Fruit fly (Drosophila melanogaster) whole organism, embryonic: ENCODE measurements around the gene CG14356.

Source experiments
- Adf1 ChIP-seq: fragments of 200-800 bp; sonication (Bioruptor generic); IDR thresholded peaks from 2 replicates; pipeline ENCODE4 v1.3.6; 2022; ENCODE audit warnings: missing biosample characterization, missing genetic modification characterization
- Atf3 ChIP-seq: fragments of 200-800 bp; sonication (Bioruptor generic); optimal IDR thresholded peaks from 3 replicates; lab custom pipeline; 2016; ENCODE audit warnings: missing biosample characterization, missing genetic modification characterization
- CG11398 ChIP-seq: fragments of 200-800 bp; sonication (Bioruptor generic); optimal IDR thresholded peaks from 2 replicates; lab custom pipeline; 2016; ENCODE audit warnings: missing biosample characterization, missing genetic modification characterization
- CG13624 ChIP-seq: fragments of 200-800 bp; sonication (Bioruptor generic); optimal IDR thresholded peaks from 2 replicates; lab custom pipeline; 2016; ENCODE audit warnings: missing biosample characterization, missing genetic modification characterization
- CG13894 ChIP-seq: fragments of 200-800 bp; sonication (Bioruptor generic); optimal IDR thresholded peaks from 3 replicates; lab custom pipeline; 2018; ENCODE audit warnings: missing biosample characterization, mild to moderate bottlenecking, missing genetic modification characterization, moderate library complexity
- CG14860 ChIP-seq: fragments of 200-800 bp; sonication (Bioruptor generic); IDR thresholded peaks from 3 replicates; pipeline ENCODE4 v1.3.6; 2022; ENCODE audit warnings: missing biosample characterization, missing genetic modification characterization; ENCODE audit not compliant: partially characterized antibody
- CG14965 ChIP-seq: fragments of 200-800 bp; sonication (Bioruptor generic); optimal IDR thresholded peaks from 2 replicates; lab custom pipeline; 2016; ENCODE audit warnings: missing biosample characterization, missing genetic modification characterization, borderline replicate concordance
- CG17361 ChIP-seq: fragments of 200-800 bp; sonication (Bioruptor generic); IDR thresholded peaks from 3 replicates; pipeline ENCODE4 v1.3.6; 2022; ENCODE audit warnings: missing biosample characterization, missing genetic modification characterization
- CG17568 ChIP-seq: fragments of 200-800 bp; sonication (Bioruptor generic); optimal IDR thresholded peaks from 2 replicates; lab custom pipeline; 2018; ENCODE audit warnings: missing biosample characterization, mild to moderate bottlenecking, missing genetic modification characterization, moderate library complexity
- CG18619 ChIP-seq: fragments of 200-800 bp; sonication (Bioruptor generic); optimal IDR thresholded peaks from 3 replicates; lab custom pipeline; 2017; ENCODE audit warnings: missing biosample characterization, mild to moderate bottlenecking, missing genetic modification characterization
- CG18764 ChIP-seq: fragments of 200-800 bp; sonication (Bioruptor generic); optimal IDR thresholded peaks from 3 replicates; lab custom pipeline; 2016; ENCODE audit warnings: missing biosample characterization, missing genetic modification characterization
- CG2678 ChIP-seq: fragments of 200-800 bp; sonication (Bioruptor generic); optimal IDR thresholded peaks from 3 replicates; lab custom pipeline; 2019; ENCODE audit warnings: missing biosample characterization, mild to moderate bottlenecking, missing genetic modification characterization, moderate library complexity
- CG2712 ChIP-seq: fragments of 200-800 bp; optimal IDR thresholded peaks from 3 replicates; lab custom pipeline; 2019; ENCODE audit warnings: missing biosample characterization, mild to moderate bottlenecking, missing genetic modification characterization, moderate library complexity
- CG31388 ChIP-seq: fragments of 200-800 bp; sonication (Bioruptor generic); optimal IDR thresholded peaks from 2 replicates; lab custom pipeline; 2016; ENCODE audit warnings: missing biosample characterization, missing genetic modification characterization
- CG3838 ChIP-seq: fragments of 200-800 bp; sonication (Bioruptor generic); optimal IDR thresholded peaks from 3 replicates; lab custom pipeline; 2016; ENCODE audit warnings: missing biosample characterization, missing genetic modification characterization
- CG5245 ChIP-seq: fragments of 200-800 bp; sonication (Bioruptor generic); optimal IDR thresholded peaks from 3 replicates; lab custom pipeline; 2016; ENCODE audit warnings: missing biosample characterization, missing genetic modification characterization
- CG6683 ChIP-seq: fragments of 200-800 bp; sonication (Bioruptor generic); optimal IDR thresholded peaks from 2 replicates; lab custom pipeline; 2017; ENCODE audit warnings: missing biosample characterization, mild to moderate bottlenecking, missing genetic modification characterization, missing genetic modification reagents
- CG8924 ChIP-seq: fragments of 200-800 bp; optimal IDR thresholded peaks from 3 replicates; lab custom pipeline; 2019; ENCODE audit warnings: missing biosample characterization, mild to moderate bottlenecking, missing genetic modification characterization, moderate library complexity
- Drgx ChIP-seq: fragments of 200-800 bp; sonication (Bioruptor generic); IDR thresholded peaks from 2 replicates; pipeline ENCODE4 v1.3.6; 2022; ENCODE audit warnings: missing biosample characterization, missing genetic modification characterization
- Eip74EF ChIP-seq, 2 experiments: fragments of 200-800 bp in 1 of 2; fragments of >200 bp in 1 of 2; sonication (Bioruptor generic) in 1 of 2; optimal IDR thresholded peaks; 2 replicates each; lab custom pipeline; 2017 to 2019; ENCODE audit warnings: missing biosample characterization in 2 of 2, missing genetic modification characterization in 2 of 2, mild to moderate bottlenecking in 1 of 2, moderate library complexity in 1 of 2
- HLH3B ChIP-seq: fragments of 200-800 bp; sonication (Bioruptor generic); IDR thresholded peaks from 2 replicates; pipeline ENCODE4 v1.3.6; 2022; ENCODE audit warnings: missing biosample characterization, missing genetic modification characterization
- Jarid2 ChIP-seq: fragments of 200-800 bp; sonication (Bioruptor generic); optimal IDR thresholded peaks from 3 replicates; lab custom pipeline; 2017; ENCODE audit warnings: mild to moderate bottlenecking, missing biosample characterization, missing genetic modification reagents, missing genetic modification characterization
- MTF-1 ChIP-seq: fragments of 200-800 bp; sonication (Bioruptor generic); optimal IDR thresholded peaks from 2 replicates; lab custom pipeline; 2018; ENCODE audit warnings: missing biosample characterization, mild to moderate bottlenecking, missing genetic modification characterization, borderline replicate concordance
- Med ChIP-seq: fragments of 200-800 bp; sonication (Bioruptor generic); peaks from one replicate; lab custom pipeline; 2016; ENCODE audit warnings: missing biosample characterization, missing genetic modification characterization, mild to moderate bottlenecking, inconsistent platforms, moderate library complexity
- Oli ChIP-seq: fragments of 200-800 bp; sonication (Bioruptor generic); optimal IDR thresholded peaks from 2 replicates; lab custom pipeline; 2018; ENCODE audit warnings: missing biosample characterization, mild to moderate bottlenecking, missing genetic modification characterization, moderate library complexity
- Sox100B ChIP-seq: fragments of 200-800 bp; sonication (Bioruptor generic); optimal IDR thresholded peaks from 3 replicates; lab custom pipeline; 2018; ENCODE audit warnings: missing biosample characterization, mild to moderate bottlenecking, missing genetic modification characterization
- Sry-δ ChIP-seq: fragments of 200-800 bp; sonication (Bioruptor generic); optimal IDR thresholded peaks from 2 replicates; lab custom pipeline; 2016; ENCODE audit warnings: missing biosample characterization, missing genetic modification characterization
- YL-1 ChIP-seq: fragments of 200-800 bp; sonication (Bioruptor generic); optimal IDR thresholded peaks from 3 replicates; lab custom pipeline; 2017; ENCODE audit warnings: missing biosample characterization, mild to moderate bottlenecking, missing genetic modification characterization
- al ChIP-seq: fragments of 200-800 bp; sonication (Bioruptor generic); IDR thresholded peaks from 2 replicates; pipeline ENCODE4 v1.3.6; 2022; ENCODE audit warnings: missing biosample characterization, missing genetic modification characterization
- br ChIP-seq: fragments of >200 bp; optimal IDR thresholded peaks from 2 replicates; lab custom pipeline; 2017
- bsh ChIP-seq, 2 experiments: fragments of 200-800 bp; sonication (Bioruptor generic); optimal IDR thresholded peaks; 2 replicates each; lab custom pipeline; 2017 to 2018; ENCODE audit warnings: mild to moderate bottlenecking in 2 of 2, missing biosample characterization in 2 of 2, missing genetic modification characterization in 2 of 2, moderate library complexity in 1 of 2
- cad ChIP-seq: fragments of >200 bp; optimal IDR thresholded peaks from 2 replicates; lab custom pipeline; 2017; ENCODE audit warnings: missing biosample characterization, missing genetic modification characterization
- cwo ChIP-seq: fragments of 200-800 bp; sonication (Bioruptor generic); optimal IDR thresholded peaks from 3 replicates; lab custom pipeline; 2017; ENCODE audit warnings: missing biosample characterization, missing genetic modification characterization, mild to moderate bottlenecking, moderate library complexity, missing genetic modification reagents
- eve ChIP-seq, 2 experiments: fragments of >200 bp; optimal IDR thresholded peaks; 2 replicates each; lab custom pipeline; 2017; ENCODE audit warnings: missing biosample characterization in 2 of 2, missing genetic modification characterization in 2 of 2
- her ChIP-seq: fragments of 200-800 bp; sonication (Bioruptor generic); optimal IDR thresholded peaks from 2 replicates; lab custom pipeline; 2016; ENCODE audit warnings: missing biosample characterization, missing genetic modification characterization
- ken ChIP-seq: fragments of 200-800 bp; sonication (Bioruptor generic); IDR thresholded peaks from 3 replicates; pipeline ENCODE4 v1.3.6; 2022; ENCODE audit warnings: missing biosample characterization, missing genetic modification characterization
- maf-S ChIP-seq: fragments of 200-800 bp; sonication (Bioruptor generic); optimal IDR thresholded peaks from 2 replicates; lab custom pipeline; 2016; ENCODE audit warnings: missing biosample characterization, missing genetic modification characterization
- pan ChIP-seq, 4 experiments: fragments of >200 bp in 3 of 4; fragments of 200-800 bp in 1 of 4; sonication (Bioruptor generic) in 1 of 4; optimal IDR thresholded peaks in 3 of 4; IDR thresholded peaks in 1 of 4; 2 replicates each; pipeline versions ENCODE4 v1.3.6 to Lab custom; 2017 to 2022; ENCODE audit warnings: missing biosample characterization in 2 of 4, missing genetic modification characterization in 2 of 4, mixed read lengths in 1 of 4
- pzg ChIP-seq: fragments of 200-800 bp; sonication (Bioruptor generic); optimal IDR thresholded peaks from 3 replicates; lab custom pipeline; 2018; ENCODE audit warnings: missing biosample characterization, mild to moderate bottlenecking, missing genetic modification characterization, moderate library complexity
- row ChIP-seq: fragments of 200-800 bp; sonication (Bioruptor generic); IDR thresholded peaks from 3 replicates; pipeline ENCODE4 v1.3.6; 2022; ENCODE audit warnings: missing biosample characterization, missing genetic modification characterization
- sc ChIP-seq, 3 experiments: fragments of >200 bp in 2 of 3; fragments of 200-800 bp in 1 of 3; sonication (Bioruptor generic) in 1 of 3; optimal IDR thresholded peaks; 2 replicates in 2 of 3; 3 replicates in 1 of 3; lab custom pipeline; 2017; ENCODE audit warnings: mild to moderate bottlenecking in 1 of 3, missing biosample characterization in 1 of 3, missing genetic modification characterization in 1 of 3, missing genetic modification reagents in 1 of 3
- slp2 ChIP-seq: fragments of 200-800 bp; sonication (Bioruptor generic); optimal IDR thresholded peaks from 2 replicates; lab custom pipeline; 2016; ENCODE audit warnings: missing biosample characterization, missing genetic modification characterization
- so ChIP-seq: fragments of 200-800 bp; sonication (Bioruptor generic); IDR thresholded peaks from 3 replicates; pipeline ENCODE4 v1.3.6; 2022; ENCODE audit warnings: missing biosample characterization, missing genetic modification characterization
- stwl ChIP-seq: fragments of 200-800 bp; sonication (Bioruptor generic); optimal IDR thresholded peaks from 3 replicates; lab custom pipeline; 2018; ENCODE audit warnings: missing biosample characterization, mild to moderate bottlenecking, missing genetic modification characterization, moderate library complexity
- unc-4 ChIP-seq: fragments of 200-800 bp; sonication (Bioruptor generic); IDR thresholded peaks from 2 replicates; pipeline ENCODE4 v1.3.6; 2022; ENCODE audit warnings: missing biosample characterization, missing genetic modification characterization; ENCODE audit not compliant: partially characterized antibody
- unpg ChIP-seq: fragments of 200-800 bp; sonication (Bioruptor generic); optimal IDR thresholded peaks from 3 replicates; lab custom pipeline; 2018; ENCODE audit warnings: missing biosample characterization, mild to moderate bottlenecking, missing genetic modification characterization, moderate library complexity

The CG14356 gene

DNA sequence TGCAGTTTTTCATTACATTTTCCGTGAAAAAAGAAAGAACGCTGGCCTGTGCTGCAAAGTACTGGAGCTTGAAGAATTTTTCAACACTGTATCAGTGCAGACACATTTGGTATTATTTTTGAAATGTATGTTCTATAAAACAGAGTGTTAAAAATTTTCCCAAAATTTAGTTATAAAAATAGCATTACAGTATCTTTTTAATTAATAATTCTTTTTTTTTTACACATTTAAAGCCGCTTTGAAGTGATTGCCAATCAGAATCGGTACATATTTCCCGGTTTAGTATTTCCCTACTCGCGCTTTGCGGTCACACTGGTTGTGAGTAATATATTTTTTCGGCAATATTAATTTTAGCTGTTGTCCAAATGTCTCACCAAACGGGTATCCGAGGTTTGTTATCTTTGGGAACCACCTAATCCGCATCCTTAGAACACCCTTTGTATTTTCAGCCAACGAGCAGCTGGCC, 9.5 kb downstream of the CG14356 start, which contains the start of the genes Abi and twf (continued):
- TF ChIP-seq Med (GFP tag; lab: Kevin White, UChicago), result peak; percentile 91
- TF ChIP-seq so, result no peak
- TF ChIP-seq pan (optimal IDR thresholded peaks at IDR 0.05; lab: Kevin White, UChicago), result no peak
- peak in 1 of 2 experiments; percentile 77 for TF ChIP-seq pan (GFP tag; optimal IDR thresholded peaks at IDR 0.05 in 1 of 2, IDR thresholded peaks at IDR 0.05 in 1 of 2)
- peak; percentile 45 for TF ChIP-seq HLH3B (GFP tag; lab: Robert Waterston, UW)
- no peak for TF ChIP-seq br (lab: Kevin White, UChicago)
- peak in 1 of 2 experiments; percentile 9 for TF ChIP-seq Eip74EF (GFP tag; optimal IDR thresholded peaks at IDR 0.05; lab: Kevin White, UChicago)
- peak; percentile 24 for TF ChIP-seq CG8924 (tag; lab: Kevin White, UChicago)
- TF ChIP-seq ken, result peak; percentile 61; the same call in 2 of the 3 replicates
- TF ChIP-seq CG17361, result peak; percentile 76
- no peak for TF ChIP-seq MTF-1 (GFP tag; lab: Kevin White, UChicago)
- peak; percentile 21 for TF ChIP-seq cwo
- TF ChIP-seq row (GFP tag; lab: Robert Waterston, UW), result peak; percentile 82
- peak; percentile 79 for TF ChIP-seq stwl (tag; lab: Kevin White, UChicago)
- peak; percentile 74 for TF ChIP-seq CG2712
- peak; percentile 31 for TF ChIP-seq her (GFP tag; lab: Kevin White, UChicago)
- peak; percentile 2 for TF ChIP-seq CG17568 (GFP tag; lab: Kevin White, UChicago)
- peak; percentile 52 for TF ChIP-seq pzg (GFP tag; lab: Kevin White, UChicago)
- 0 out of 2 replicates have a peak, but pooled peaks have one; percentile 41 for TF ChIP-seq al (GFP tag; lab: Robert Waterston, UW)
- TF ChIP-seq CG2678, result no peak
- peak; percentile 7 for TF ChIP-seq CG31388 (GFP tag; lab: Kevin White, UChicago)
- TF ChIP-seq cad (GFP tag; lab: Kevin White, UChicago), result no peak
- peak; percentile 11 for TF ChIP-seq CG3838 (GFP tag; lab: Kevin White, UChicago)
- TF ChIP-seq CG11398, result no peak
- TF ChIP-seq Adf1 (GFP tag; lab: Robert Waterston, UW), result peak; percentile 78
- peak in 1 of 2 experiments; percentile 62 for TF ChIP-seq bsh (GFP tag; optimal IDR thresholded peaks at IDR 0.05; lab: Kevin White, UChicago)
- no peak for TF ChIP-seq Jarid2 (GFP tag; lab: Kevin White, UChicago)
- no peak for TF ChIP-seq eve (GFP tag; optimal IDR thresholded peaks at IDR 0.05; lab: Kevin White, UChicago)
- peak; percentile 50 for TF ChIP-seq slp2
- TF ChIP-seq CG13624 (GFP tag; lab: Kevin White, UChicago), result peak; percentile 39
- TF ChIP-seq Drgx (GFP tag; lab: Robert Waterston, UW), result 0 out of 2 replicates have a peak, but pooled peaks have one; percentile 19
- TF ChIP-seq YL-1 (GFP tag; lab: Kevin White, UChicago), result peak; percentile 90
- peak; percentile 51 for TF ChIP-seq CG18764 (GFP tag; lab: Kevin White, UChicago)
- no peak for TF ChIP-seq unc-4 (GFP tag; lab: Robert Waterston, UW)
- peak; percentile 63 for TF ChIP-seq maf-S (GFP tag; lab: Kevin White, UChicago)
- TF ChIP-seq CG18619 (GFP tag; lab: Kevin White, UChicago), result peak; percentile 45
- TF ChIP-seq CG14860 (GFP tag; lab: Robert Waterston, UW), result no peak
- TF ChIP-seq unpg (GFP tag; lab: Kevin White, UChicago), result peak; percentile 59
- TF ChIP-seq CG13894 (tag; lab: Kevin White, UChicago), result peak; percentile 54
- peak; percentile 43 for TF ChIP-seq Atf3 (GFP tag; lab: Kevin White, UChicago)
- no peak for TF ChIP-seq CG14965
- TF ChIP-seq Sry-δ (GFP tag; lab: Kevin White, UChicago), result peak; percentile 35
- peak; percentile 22 for TF ChIP-seq CG6683
- peak; percentile 53 for TF ChIP-seq Sox100B
- peak; percentile 52 for TF ChIP-seq CG5245 (GFP tag; lab: Kevin White, UChicago)
- TF ChIP-seq sc (optimal IDR thresholded peaks at IDR 0.05; lab: Kevin White, UChicago), result no peak
- peak; percentile 28 for TF ChIP-seq sc (GFP tag; optimal IDR thresholded peaks at IDR 0.05; lab: Kevin White, UChicago)
- peak; percentile 47 for TF ChIP-seq Oli (tag; lab: Kevin White, UChicago)
